Fruit fly (Drosophila melanogaster) whole organism, embryonic: ENCODE measurements around the gene sr.

ENCODE experiments used
- Blimp-1 ChIP-seq: fragments of 200-800 bp; sonication (Bioruptor generic); optimal IDR thresholded peaks from 3 replicates; lab custom pipeline; 2018; ENCODE audit warnings: missing biosample characterization, missing genetic modification characterization, mild to moderate bottlenecking, moderate library complexity, missing genetic modification reagents
- Dip2 ChIP-seq: fragments of 200-800 bp; sonication (Bioruptor generic); IDR thresholded peaks from 2 replicates; pipeline ENCODE4 v1.3.6; 2022; ENCODE audit warnings: missing biosample characterization, missing genetic modification characterization

- TF ChIP-seq Dip2 (GFP tag; lab: Robert Waterston, UW) (no peak), Blimp-1 (GFP tag; lab: Kevin White, UChicago) (no peak)
Measured at dm6 chr3R:18111709-18112110, 21.1 kb downstream of the sr start.
